Worm (Caenorhabditis elegans) whole organism, midembryonic: Measurements from ENCODE around the gene sel-15.
A peak's percentile ranks its signal among the peaks of the same experiment; 100 is the strongest.
"Not testable (repeated sequence)": the region's sequence is repeated elsewhere in the genome, so short reads cannot be mapped to it uniquely, and the experiment has no call there.

Experiments
- T22C8.4 ChIP-seq: fragments of 200-800 bp; sonication (Bioruptor generic); IDR thresholded peaks from 2 replicates; pipeline ENCODE4 v1.3.6; 2022; ENCODE audit warnings: missing genetic modification characterization, missing compliant biosample characterization
- cog-1 ChIP-seq: sonication (generic microtip); optimal IDR thresholded peaks from 2 replicates; lab custom pipeline; 2016; ENCODE audit warnings: missing genetic modification characterization, missing compliant biosample characterization
- flt-1 ChIP-seq: fragments of 200-800 bp; sonication (Bioruptor generic); IDR thresholded peaks from 2 replicates; pipeline ENCODE4 v1.3.6; 2022; ENCODE audit warnings: missing genetic modification characterization, missing compliant biosample characterization
- klf-2 ChIP-seq: fragments of 200-800 bp; sonication (Bioruptor generic); conservative IDR thresholded peaks from 2 replicates; pipeline ENCODE4 v1.3.6; 2022; ENCODE audit warnings: missing genetic modification reagents, missing genetic modification characterization, missing compliant biosample characterization
- med-1 ChIP-seq: sonication (generic microtip); optimal IDR thresholded peaks from 2 replicates; lab custom pipeline; 2017; ENCODE audit warnings: missing genetic modification characterization, mild to moderate bottlenecking, missing compliant biosample characterization, antibody characterized with exemption, missing genetic modification reagents; ENCODE audit not compliant: insufficient read depth
- ref-1 ChIP-seq: fragments of 200-800 bp; sonication (Bioruptor generic); conservative IDR thresholded peaks from 2 replicates; pipeline ENCODE4 v1.3.6; 2022; ENCODE audit warnings: missing genetic modification reagents, missing genetic modification characterization, missing compliant biosample characterization
- tab-1 ChIP-seq: fragments of 200-800 bp; sonication (Bioruptor generic); IDR thresholded peaks from 2 replicates; pipeline ENCODE4 v1.3.6; 2022; ENCODE audit warnings: missing genetic modification characterization, missing compliant biosample characterization
- ztf-23 ChIP-seq: fragments of 200-800 bp; sonication (Bioruptor generic); IDR thresholded peaks from 2 replicates; pipeline ENCODE4 v1.3.6; 2022; ENCODE audit warnings: missing genetic modification reagents, missing genetic modification characterization, missing compliant biosample characterization
- ztf-29 ChIP-seq: fragments of 200-800 bp; sonication (Bioruptor generic); IDR thresholded peaks from 2 replicates; pipeline ENCODE4 v1.3.6; 2022; ENCODE audit warnings: missing genetic modification reagents, missing genetic modification characterization, missing compliant biosample characterization

sel-15 gene

ce11 chrIII:696372-696771 is at the start of gene sel-15:
Gene sel-15, minus strand, starts transcription at chrIII:696472.
- TF ChIP-seq tab-1 (GFP tag; lab: Robert Waterston, UW) (no peak), ztf-23 (GFP tag; lab: Robert Waterston, UW) (no peak), klf-2 (GFP tag; lab: Robert Waterston, UW) (no peak), ztf-29 (no peak), flt-1 (GFP tag; lab: Robert Waterston, UW) (no peak), T22C8.4 (GFP tag; lab: Robert Waterston, UW) (no peak), cog-1 (tag; lab: Kevin White, UChicago) (no peak), ref-1 (no peak), med-1 (GFP tag; lab: Kevin White, UChicago) (no peak)

- TF ChIP-seq ztf-23 (GFP tag; lab: Robert Waterston, UW) = no peak
- no peak for TF ChIP-seq cog-1 (tag; lab: Kevin White, UChicago)
- TF ChIP-seq klf-2 (GFP tag; lab: Robert Waterston, UW) = no peak
- TF ChIP-seq tab-1 (GFP tag; lab: Robert Waterston, UW) = no peak
- TF ChIP-seq med-1 (GFP tag; lab: Kevin White, UChicago) = no peak
These were observed 48.2 kb upstream of the sel-15 start for ce11 chrIII:744459-744858.

- TF ChIP-seq tab-1 (GFP tag; lab: Robert Waterston, UW) = no peak
- TF ChIP-seq klf-2 (GFP tag; lab: Robert Waterston, UW) = no peak
- TF ChIP-seq ztf-29 = no peak
- TF ChIP-seq med-1 (GFP tag; lab: Kevin White, UChicago) = no peak
- TF ChIP-seq flt-1 (GFP tag; lab: Robert Waterston, UW) = no peak
- no peak for TF ChIP-seq T22C8.4 (GFP tag; lab: Robert Waterston, UW)
- TF ChIP-seq cog-1 (tag; lab: Kevin White, UChicago) = no peak
- no peak for TF ChIP-seq ref-1
- TF ChIP-seq ztf-23 (GFP tag; lab: Robert Waterston, UW) = no peak
These were observed 44.1 kb upstream of the sel-15 start, which contains the start of gene idpp-1 for ce11 chrIII:740382-740781. Gene idpp-1, plus strand, starts transcription at chrIII:740682.

- no peak for TF ChIP-seq ref-1
- TF ChIP-seq ztf-29 = no peak
- no peak for TF ChIP-seq klf-2 (GFP tag; lab: Robert Waterston, UW)
These were observed 32.4 kb upstream of the sel-15 start for ce11 chrIII:728694-729093.

- TF ChIP-seq cog-1 (tag; lab: Kevin White, UChicago) (no peak), ztf-29 (no peak), flt-1 (GFP tag; lab: Robert Waterston, UW) (no peak), med-1 (GFP tag; lab: Kevin White, UChicago) (no peak), ref-1 (no peak), klf-2 (GFP tag; lab: Robert Waterston, UW) (no peak), T22C8.4 (GFP tag; lab: Robert Waterston, UW) (no peak), ztf-23 (GFP tag; lab: Robert Waterston, UW) (no peak), tab-1 (GFP tag; lab: Robert Waterston, UW) (no peak)
These were observed 31.8 kb upstream of the sel-15 start for ce11 chrIII:728074-728473.

ce11 chrIII:724819-725218 is 28.5 kb upstream of the sel-15 start, which contains the start of gene flp-24:
Gene flp-24, plus strand, starts transcription at chrIII:725119.
- TF ChIP-seq ref-1 (no peak), med-1 (GFP tag; lab: Kevin White, UChicago) (no peak), tab-1 (GFP tag; lab: Robert Waterston, UW) (no peak), ztf-23 (GFP tag; lab: Robert Waterston, UW) (no peak), ztf-29 (no peak), cog-1 (tag; lab: Kevin White, UChicago) (no peak), klf-2 (GFP tag; lab: Robert Waterston, UW) (no peak), T22C8.4 (GFP tag; lab: Robert Waterston, UW) (no peak), flt-1 (GFP tag; lab: Robert Waterston, UW) (no peak)

- TF ChIP-seq ztf-23 (GFP tag; lab: Robert Waterston, UW) (no peak), T22C8.4 (GFP tag; lab: Robert Waterston, UW) (no peak), klf-2 (GFP tag; lab: Robert Waterston, UW) (no peak), tab-1 (GFP tag; lab: Robert Waterston, UW) (no peak), ref-1 (no peak), cog-1 (tag; lab: Kevin White, UChicago) (no peak), flt-1 (GFP tag; lab: Robert Waterston, UW) (no peak), ztf-29 (no peak), med-1 (GFP tag; lab: Kevin White, UChicago) (no peak)
These were observed 13.8 kb upstream of the sel-15 start for ce11 chrIII:710042-710441.

- TF ChIP-seq ref-1 (peak; percentile 38; the same call in 1 of the 2 replicates), T22C8.4 (GFP tag; lab: Robert Waterston, UW) (no peak), ztf-29 (no peak), tab-1 (GFP tag; lab: Robert Waterston, UW) (peak; percentile 68; the same call in 1 of the 2 replicates)
These were observed 2.5 kb upstream of the sel-15 start for ce11 chrIII:698814-699213.

ce11 chrIII:691933-692332 is 4.3 kb downstream of the sel-15 start, which contains the start of gene W02B3.7:
Gene W02B3.7, minus strand, starts transcription at chrIII:692033.
- no peak for TF ChIP-seq cog-1 (tag; lab: Kevin White, UChicago)
- no peak for TF ChIP-seq ztf-29
- no peak for TF ChIP-seq T22C8.4 (GFP tag; lab: Robert Waterston, UW)
- no peak for TF ChIP-seq tab-1 (GFP tag; lab: Robert Waterston, UW)
- no peak for TF ChIP-seq med-1 (GFP tag; lab: Kevin White, UChicago)
- no peak for TF ChIP-seq klf-2 (GFP tag; lab: Robert Waterston, UW)
- no peak for TF ChIP-seq flt-1 (GFP tag; lab: Robert Waterston, UW)
- no peak for TF ChIP-seq ref-1
- TF ChIP-seq ztf-23 (GFP tag; lab: Robert Waterston, UW) = no peak

- not testable (repeated sequence) for TF ChIP-seq ztf-23 (GFP tag; lab: Robert Waterston, UW); ztf-29; flt-1 (GFP tag; lab: Robert Waterston, UW)
These were observed 7.4 kb downstream of the sel-15 start, which contains the start of gene elf-1 for ce11 chrIII:688869-689268. Gene elf-1, plus strand, starts transcription at chrIII:689169.
